Worm (Caenorhabditis elegans): ENCODE data around the gene rict-1.

DNA sequence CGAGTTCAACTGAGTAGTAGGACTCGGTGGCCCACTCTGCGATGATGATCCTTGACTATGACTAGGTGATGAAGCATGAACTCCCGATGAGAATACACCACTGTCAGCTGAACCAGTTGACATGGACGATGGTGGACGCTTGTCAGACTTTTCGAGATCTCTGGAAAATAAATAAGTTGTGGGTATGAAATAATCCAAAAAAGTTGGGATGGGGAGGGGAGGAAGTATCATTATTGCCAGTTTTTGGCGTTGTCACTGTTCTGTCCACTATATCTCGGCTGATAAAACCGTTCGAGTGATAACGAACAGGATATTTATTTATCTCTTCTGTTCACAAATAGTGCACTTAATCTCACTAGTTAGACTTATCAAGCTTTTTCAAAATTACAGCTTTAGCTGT, 47.5 kb upstream of the rict-1 start:
- no peak for TF ChIP-seq fkh-10 (GFP tag; optimal IDR thresholded peaks at IDR 0.05)
- TF ChIP-seq ceh-19 (GFP tag; optimal IDR thresholded peaks at IDR 0.05): no peak
- no peak for TF ChIP-seq dve-1 (tag; optimal IDR thresholded peaks at IDR 0.05)
- TF ChIP-seq sdc-2 (tag; optimal IDR thresholded peaks at IDR 0.05): no peak
- TF ChIP-seq ceh-30 (tag; optimal IDR thresholded peaks at IDR 0.05): no peak
- no peak for TF ChIP-seq pha-2 (tag; optimal IDR thresholded peaks at IDR 0.05)

All from whole organism, late embryonic.